Worm (Caenorhabditis elegans) whole organism, L2 larva: ENCODE data around the gene srxa-10.

Experiments
- C34F6.9 ChIP-seq: fragments of 150-350 bp; optimal IDR thresholded peaks from 2 replicates; lab custom pipeline; 2014; ENCODE audit warnings: missing biosample characterization, missing genetic modification characterization
- F13H6.1 ChIP-seq: sonication (generic microtip); optimal IDR thresholded peaks from 2 replicates; lab custom pipeline; 2016; ENCODE audit warnings: missing genetic modification characterization, missing compliant biosample characterization
- R02D3.7 ChIP-seq: fragments of 150-350 bp; optimal IDR thresholded peaks from 2 replicates; lab custom pipeline; 2014; ENCODE audit warnings: missing biosample characterization, missing genetic modification characterization
- Y55F3AM.14 ChIP-seq: fragments of 200-800 bp; sonication (Bioruptor generic); optimal IDR thresholded peaks from 2 replicates; lab custom pipeline; 2018; ENCODE audit warnings: mild to moderate bottlenecking, missing genetic modification characterization, missing compliant biosample characterization
- ZK546.5 ChIP-seq: sonication (generic microtip); optimal IDR thresholded peaks from 2 replicates; lab custom pipeline; 2017; ENCODE audit warnings: missing biosample characterization, missing genetic modification characterization
- alr-1 ChIP-seq: fragments of 150-350 bp; optimal IDR thresholded peaks from 2 replicates; lab custom pipeline; 2014; ENCODE audit warnings: missing biosample characterization, missing genetic modification characterization
- ama-1 ChIP-seq: fragments of 150-350 bp; optimal IDR thresholded peaks from 2 replicates; lab custom pipeline; 2018; ENCODE audit warnings: inconsistent platforms
- blmp-1 ChIP-seq: sonication (generic microtip); optimal IDR thresholded peaks from 2 replicates; lab custom pipeline; 2017; ENCODE audit warnings: missing genetic modification characterization, mild to moderate bottlenecking, missing compliant biosample characterization, antibody characterized with exemption, moderate library complexity; ENCODE audit not compliant: insufficient read depth
- ceh-16 ChIP-seq: fragments of 150-350 bp; optimal IDR thresholded peaks from 2 replicates; lab custom pipeline; 2014; ENCODE audit warnings: missing biosample characterization, missing genetic modification characterization
- ceh-82 ChIP-seq: fragments of 150-350 bp; optimal IDR thresholded peaks from 2 replicates; lab custom pipeline; 2014; ENCODE audit warnings: missing biosample characterization, missing genetic modification characterization
- crh-2 ChIP-seq: sonication (generic microtip); optimal IDR thresholded peaks from 2 replicates; lab custom pipeline; 2017; ENCODE audit warnings: missing biosample characterization, missing genetic modification characterization
- dmd-4 ChIP-seq: sonication (generic microtip); optimal IDR thresholded peaks from 2 replicates; lab custom pipeline; 2017; ENCODE audit warnings: missing biosample characterization, missing genetic modification characterization
- egl-27 ChIP-seq: sonication (generic microtip); optimal IDR thresholded peaks from 3 replicates; lab custom pipeline; 2017; ENCODE audit warnings: missing biosample characterization, missing genetic modification reagents, missing genetic modification characterization
- elt-1 ChIP-seq: fragments of 150-350 bp; optimal IDR thresholded peaks from 2 replicates; lab custom pipeline; 2014; ENCODE audit warnings: missing biosample characterization, missing genetic modification characterization
- elt-3 ChIP-seq: sonication (generic microtip); optimal IDR thresholded peaks from 2 replicates; lab custom pipeline; 2017; ENCODE audit warnings: missing biosample characterization, missing genetic modification characterization
- fos-1 ChIP-seq: fragments of 150-350 bp; optimal IDR thresholded peaks from 2 replicates; lab custom pipeline; 2014; ENCODE audit warnings: missing biosample characterization, missing genetic modification characterization
- lin-11 ChIP-seq: fragments of 150-350 bp; sonication (generic microtip); optimal IDR thresholded peaks from 2 replicates; lab custom pipeline; 2014; ENCODE audit warnings: missing biosample characterization, missing genetic modification characterization, inconsistent platforms, mixed read lengths
- lin-13 ChIP-seq: fragments of 150-350 bp; optimal IDR thresholded peaks from 2 replicates; lab custom pipeline; 2014; ENCODE audit warnings: missing biosample characterization, missing genetic modification reagents, missing genetic modification characterization
- lin-39 ChIP-seq: fragments of 150-350 bp; optimal IDR thresholded peaks from 2 replicates; lab custom pipeline; 2014; ENCODE audit warnings: missing biosample characterization, missing genetic modification reagents, missing genetic modification characterization
- lsy-2 ChIP-seq, 2 experiments: fragments of 150-350 bp in 1 of 2; sonication (generic microtip) in 1 of 2; optimal IDR thresholded peaks; 2 replicates each; lab custom pipeline; 2014 to 2017; ENCODE audit warnings: missing biosample characterization in 2 of 2, missing genetic modification characterization in 2 of 2
- mab-5 ChIP-seq: fragments of 150-350 bp; optimal IDR thresholded peaks from 2 replicates; lab custom pipeline; 2014; ENCODE audit warnings: missing biosample characterization, missing genetic modification characterization
- mbf-1 ChIP-seq: sonication (generic microtip); optimal IDR thresholded peaks from 2 replicates; lab custom pipeline; 2017; ENCODE audit warnings: missing biosample characterization, missing genetic modification characterization
- mdl-1 ChIP-seq, 2 experiments: fragments of 150-350 bp in 1 of 2; sonication (generic microtip) in 1 of 2; optimal IDR thresholded peaks; 2 replicates each; lab custom pipeline; 2017; ENCODE audit warnings: missing biosample characterization in 2 of 2, missing genetic modification characterization in 2 of 2
- nhr-12 ChIP-seq: fragments of 150-350 bp; optimal IDR thresholded peaks from 2 replicates; lab custom pipeline; 2014; ENCODE audit warnings: missing biosample characterization, missing genetic modification characterization
- nhr-129 ChIP-seq: fragments of 150-350 bp; optimal IDR thresholded peaks from 2 replicates; lab custom pipeline; 2014; ENCODE audit warnings: missing biosample characterization, missing genetic modification characterization
- nhr-23 ChIP-seq: fragments of 150-350 bp; optimal IDR thresholded peaks from 2 replicates; lab custom pipeline; 2014; ENCODE audit warnings: missing biosample characterization, missing genetic modification reagents, missing genetic modification characterization
- nhr-237 ChIP-seq: fragments of 150-350 bp; optimal IDR thresholded peaks from 2 replicates; lab custom pipeline; 2014; ENCODE audit warnings: missing biosample characterization, missing genetic modification characterization
- nhr-25 ChIP-seq: fragments of 150-350 bp; sonication (generic microtip); optimal IDR thresholded peaks from 3 replicates; lab custom pipeline; 2014; ENCODE audit warnings: missing biosample characterization, missing genetic modification characterization
- nhr-6 ChIP-seq: fragments of 150-350 bp; optimal IDR thresholded peaks from 2 replicates; lab custom pipeline; 2014; ENCODE audit warnings: missing biosample characterization, missing genetic modification characterization
- nhr-77 ChIP-seq: fragments of 150-350 bp; optimal IDR thresholded peaks from 2 replicates; lab custom pipeline; 2014; ENCODE audit warnings: missing biosample characterization, missing genetic modification characterization
- peb-1 ChIP-seq: fragments of 150-350 bp; optimal IDR thresholded peaks from 2 replicates; lab custom pipeline; 2014; ENCODE audit warnings: missing biosample characterization, missing genetic modification characterization
- sem-4 ChIP-seq: fragments of 150-350 bp; optimal IDR thresholded peaks from 2 replicates; lab custom pipeline; 2014; ENCODE audit warnings: missing biosample characterization, missing genetic modification reagents, missing genetic modification characterization
- skn-1 ChIP-seq: sonication (generic microtip); optimal IDR thresholded peaks from 2 replicates; lab custom pipeline; 2017; ENCODE audit warnings: missing biosample characterization, missing genetic modification characterization
- sma-3 ChIP-seq: sonication (generic microtip); optimal IDR thresholded peaks from 2 replicates; lab custom pipeline; 2016; ENCODE audit warnings: missing genetic modification reagents, missing genetic modification characterization, missing compliant biosample characterization
- sma-9 ChIP-seq, 2 experiments: fragments of 150-350 bp in 1 of 2; sonication (generic microtip) in 1 of 2; optimal IDR thresholded peaks; 2 replicates each; lab custom pipeline; 2014 to 2016; ENCODE audit warnings: missing genetic modification characterization in 2 of 2, mild to moderate bottlenecking in 1 of 2, missing biosample characterization in 1 of 2, missing compliant biosample characterization in 1 of 2, missing genetic modification reagents in 1 of 2, moderate library complexity in 1 of 2
- snpc-4 ChIP-seq: fragments of 150-350 bp; optimal IDR thresholded peaks from 2 replicates; lab custom pipeline; 2014; ENCODE audit warnings: missing biosample characterization, missing genetic modification characterization
- unc-39 ChIP-seq: fragments of 150-350 bp; optimal IDR thresholded peaks from 2 replicates; lab custom pipeline; 2014; ENCODE audit warnings: missing biosample characterization, missing genetic modification characterization
- unc-55 ChIP-seq: fragments of 150-350 bp; sonication (generic microtip); optimal IDR thresholded peaks from 3 replicates; lab custom pipeline; 2014; ENCODE audit warnings: missing biosample characterization, missing genetic modification reagents, missing genetic modification characterization
- unc-62 ChIP-seq: fragments of 150-350 bp; optimal IDR thresholded peaks from 2 replicates; lab custom pipeline; 2014; ENCODE audit warnings: missing biosample characterization, missing genetic modification reagents, missing genetic modification characterization
- zag-1 ChIP-seq: fragments of 150-350 bp; optimal IDR thresholded peaks from 2 replicates; lab custom pipeline; 2014; ENCODE audit warnings: missing biosample characterization, missing genetic modification characterization
- ztf-1 ChIP-seq: fragments of 200-800 bp; sonication (Bioruptor generic); conservative IDR thresholded peaks from 2 replicates; pipeline ENCODE4 v1.3.6; 2022; ENCODE audit warnings: missing genetic modification characterization, missing compliant biosample characterization
- ztf-11 ChIP-seq: sonication (generic microtip); optimal IDR thresholded peaks from 2 replicates; lab custom pipeline; 2017; ENCODE audit warnings: missing biosample characterization, missing genetic modification characterization
- ztf-4 ChIP-seq: fragments of 150-350 bp; optimal IDR thresholded peaks from 2 replicates; lab custom pipeline; 2014; ENCODE audit warnings: missing biosample characterization, missing genetic modification characterization

Gene srxa-10

ce11 chrIII:9768023-9768422 lies 28.3 kb downstream of the srxa-10 start:
- TF ChIP-seq zag-1 (no peak), nhr-6 (tag; lab: Kevin White, UChicago) (no peak), ceh-82 (tag; lab: Kevin White, UChicago) (no peak), sma-3 (GFP tag; lab: Kevin White, UChicago) (no peak), skn-1 (no peak), R02D3.7 (no peak), sma-9 (GFP tag; optimal IDR thresholded peaks at IDR 0.05; lab: Kevin White, UChicago) (no peak), sma-9 (tag; optimal IDR thresholded peaks at IDR 0.05; lab: Kevin White, UChicago) (no peak), lin-13 (GFP tag; lab: Kevin White, UChicago) (no peak), ztf-4 (tag; lab: Kevin White, UChicago) (no peak), Y55F3AM.14 (no peak), nhr-77 (tag; lab: Kevin White, UChicago) (no peak)

ce11 chrIII:9767095-9767494 lies 29.3 kb downstream of the srxa-10 start:
- no peak for TF ChIP-seq egl-27 (tag; lab: Kevin White, UChicago)
- TF ChIP-seq mab-5 (tag; lab: Kevin White, UChicago): no peak
- TF ChIP-seq skn-1: no peak
- TF ChIP-seq lin-13 (GFP tag; lab: Kevin White, UChicago): no peak
- TF ChIP-seq mbf-1 (tag; lab: Kevin White, UChicago): no peak
- TF ChIP-seq blmp-1 (tag; lab: Kevin White, UChicago): no peak
- no peak for TF ChIP-seq nhr-23
- no peak for TF ChIP-seq nhr-25 (tag; lab: Kevin White, UChicago)
- no peak for TF ChIP-seq ztf-11 (tag; lab: Kevin White, UChicago)
- no peak for TF ChIP-seq crh-2
- TF ChIP-seq F13H6.1: no peak
- no peak for TF ChIP-seq ZK546.5
- no peak for TF ChIP-seq unc-62 (GFP tag; lab: Kevin White, UChicago)
- TF ChIP-seq Y55F3AM.14: no peak
- no peak for TF ChIP-seq unc-39
- TF ChIP-seq ztf-1 (GFP tag; lab: Robert Waterston, UW): no peak
- TF ChIP-seq ama-1 (lab: Kevin White, UChicago): no peak

ce11 chrIII:9766175-9766574 lies 30.2 kb downstream of the srxa-10 start, which contains the start of gene cbp-1:
TSS of gene cbp-1 (plus strand) at chrIII:9766509.
- peak; percentile 14 for TF ChIP-seq nhr-6 (tag; lab: Kevin White, UChicago)
- peak; percentile 67 for TF ChIP-seq crh-2
- TF ChIP-seq nhr-25 (tag; lab: Kevin White, UChicago): peak; percentile 29
- TF ChIP-seq peb-1 (tag; lab: Kevin White, UChicago): no peak
- no peak for TF ChIP-seq mbf-1 (tag; lab: Kevin White, UChicago)
- TF ChIP-seq unc-55: peak; percentile 52
- TF ChIP-seq nhr-23: no peak
- no peak for TF ChIP-seq ztf-1 (GFP tag; lab: Robert Waterston, UW)
- peak; percentile 17 for TF ChIP-seq snpc-4
- peak; percentile 68 for TF ChIP-seq C34F6.9 (tag; lab: Kevin White, UChicago)
- peak; percentile 53 for TF ChIP-seq nhr-129
- TF ChIP-seq mdl-1 (tag; optimal IDR thresholded peaks at IDR 0.05; lab: Kevin White, UChicago): no peak
- peak; percentile 49 to 78 for TF ChIP-seq lsy-2 (tag; optimal IDR thresholded peaks at IDR 0.05; lab: Kevin White, UChicago)
- TF ChIP-seq egl-27 (tag; lab: Kevin White, UChicago): no peak
- peak; percentile 22 for TF ChIP-seq F13H6.1
- TF ChIP-seq fos-1 (tag; lab: Kevin White, UChicago): peak; percentile 15
- TF ChIP-seq ceh-82 (tag; lab: Kevin White, UChicago): no peak
- TF ChIP-seq sma-9 (GFP tag; optimal IDR thresholded peaks at IDR 0.05; lab: Kevin White, UChicago): peak; percentile 67
- no peak for TF ChIP-seq sma-9 (tag; optimal IDR thresholded peaks at IDR 0.05; lab: Kevin White, UChicago)
- no peak for TF ChIP-seq alr-1 (tag; lab: Kevin White, UChicago)

- TF ChIP-seq unc-39 (peak; percentile 35), lin-39 (tag; lab: Kevin White, UChicago) (no peak), unc-55 (peak; percentile 96), unc-62 (GFP tag; lab: Kevin White, UChicago) (peak; percentile 83), elt-1 (tag; lab: Kevin White, UChicago) (peak; percentile 57), lin-13 (GFP tag; lab: Kevin White, UChicago) (peak; percentile 97), ztf-11 (tag; lab: Kevin White, UChicago) (no peak), crh-2 (peak; percentile 99), Y55F3AM.14 (peak; percentile 99), alr-1 (tag; lab: Kevin White, UChicago) (no peak), mdl-1 (tag; optimal IDR thresholded peaks at IDR 0.05; lab: Kevin White, UChicago) (peak; percentile 97 to 99), nhr-23 (no peak), zag-1 (peak; percentile 94), elt-3 (no peak), skn-1 (peak; percentile 41), snpc-4 (peak; percentile 86), ceh-16 (tag; lab: Kevin White, UChicago) (peak; percentile 99), sem-4 (tag; lab: Kevin White, UChicago) (peak; percentile 98), mab-5 (tag; lab: Kevin White, UChicago) (peak; percentile 77), fos-1 (tag; lab: Kevin White, UChicago) (peak; percentile 96), nhr-12 (tag; lab: Kevin White, UChicago) (peak; percentile 61), R02D3.7 (peak; percentile 59), blmp-1 (tag; lab: Kevin White, UChicago) (peak; percentile 83), ceh-82 (tag; lab: Kevin White, UChicago) (peak; percentile 86), nhr-237 (tag; lab: Kevin White, UChicago) (peak; percentile 71), F13H6.1 (peak; percentile 99), nhr-25 (tag; lab: Kevin White, UChicago) (peak; percentile 98), lsy-2 (tag; optimal IDR thresholded peaks at IDR 0.05; lab: Kevin White, UChicago) (peak; percentile 99 to 100), dmd-4 (tag; lab: Kevin White, UChicago) (no peak), egl-27 (tag; lab: Kevin White, UChicago) (peak; percentile 96), lin-11 (tag; lab: Kevin White, UChicago) (peak; percentile 98)
Measured at ce11 chrIII:9765465-9765900, 30.9 kb downstream of the srxa-10 start.
